Worm (Caenorhabditis elegans) whole organism, L2 larva: ENCODE data around the gene F41G4.8.
A peak's percentile ranks its signal among the peaks of the same experiment; 100 is the strongest.

Source experiments
- C34F6.9 ChIP-seq: fragments of 150-350 bp; optimal IDR thresholded peaks from 2 replicates; lab custom pipeline; 2014; ENCODE audit warnings: missing biosample characterization, missing genetic modification characterization
- F13H6.1 ChIP-seq: sonication (generic microtip); optimal IDR thresholded peaks from 2 replicates; lab custom pipeline; 2016; ENCODE audit warnings: missing genetic modification characterization, missing compliant biosample characterization
- R02D3.7 ChIP-seq: fragments of 150-350 bp; optimal IDR thresholded peaks from 2 replicates; lab custom pipeline; 2014; ENCODE audit warnings: missing biosample characterization, missing genetic modification characterization
- ZK546.5 ChIP-seq: sonication (generic microtip); optimal IDR thresholded peaks from 2 replicates; lab custom pipeline; 2017; ENCODE audit warnings: missing biosample characterization, missing genetic modification characterization
- alr-1 ChIP-seq: fragments of 150-350 bp; optimal IDR thresholded peaks from 2 replicates; lab custom pipeline; 2014; ENCODE audit warnings: missing biosample characterization, missing genetic modification characterization
- aly-2 ChIP-seq: fragments of 150-350 bp; optimal IDR thresholded peaks from 2 replicates; lab custom pipeline; 2014; ENCODE audit warnings: missing biosample characterization, missing genetic modification characterization
- ama-1 ChIP-seq: fragments of 150-350 bp; optimal IDR thresholded peaks from 2 replicates; lab custom pipeline; 2018; ENCODE audit warnings: inconsistent platforms
- blmp-1 ChIP-seq: sonication (generic microtip); optimal IDR thresholded peaks from 2 replicates; lab custom pipeline; 2017; ENCODE audit warnings: missing genetic modification characterization, mild to moderate bottlenecking, missing compliant biosample characterization, antibody characterized with exemption, moderate library complexity; ENCODE audit not compliant: insufficient read depth
- ceh-16 ChIP-seq: fragments of 150-350 bp; optimal IDR thresholded peaks from 2 replicates; lab custom pipeline; 2014; ENCODE audit warnings: missing biosample characterization, missing genetic modification characterization
- ceh-82 ChIP-seq: fragments of 150-350 bp; optimal IDR thresholded peaks from 2 replicates; lab custom pipeline; 2014; ENCODE audit warnings: missing biosample characterization, missing genetic modification characterization
- crh-2 ChIP-seq: sonication (generic microtip); optimal IDR thresholded peaks from 2 replicates; lab custom pipeline; 2017; ENCODE audit warnings: missing biosample characterization, missing genetic modification characterization
- dmd-4 ChIP-seq: sonication (generic microtip); optimal IDR thresholded peaks from 2 replicates; lab custom pipeline; 2017; ENCODE audit warnings: missing biosample characterization, missing genetic modification characterization
- egl-27 ChIP-seq: sonication (generic microtip); optimal IDR thresholded peaks from 3 replicates; lab custom pipeline; 2017; ENCODE audit warnings: missing biosample characterization, missing genetic modification reagents, missing genetic modification characterization
- elt-1 ChIP-seq: fragments of 150-350 bp; optimal IDR thresholded peaks from 2 replicates; lab custom pipeline; 2014; ENCODE audit warnings: missing biosample characterization, missing genetic modification characterization
- elt-3 ChIP-seq: sonication (generic microtip); optimal IDR thresholded peaks from 2 replicates; lab custom pipeline; 2017; ENCODE audit warnings: missing biosample characterization, missing genetic modification characterization
- fos-1 ChIP-seq: fragments of 150-350 bp; optimal IDR thresholded peaks from 2 replicates; lab custom pipeline; 2014; ENCODE audit warnings: missing biosample characterization, missing genetic modification characterization
- gmeb-1 ChIP-seq: fragments of 150-350 bp; optimal IDR thresholded peaks from 2 replicates; lab custom pipeline; 2014; ENCODE audit warnings: missing biosample characterization, missing genetic modification characterization
- lin-11 ChIP-seq: fragments of 150-350 bp; sonication (generic microtip); optimal IDR thresholded peaks from 2 replicates; lab custom pipeline; 2014; ENCODE audit warnings: missing biosample characterization, missing genetic modification characterization, inconsistent platforms, mixed read lengths
- lin-13 ChIP-seq: fragments of 150-350 bp; optimal IDR thresholded peaks from 2 replicates; lab custom pipeline; 2014; ENCODE audit warnings: missing biosample characterization, missing genetic modification reagents, missing genetic modification characterization
- lsy-2 ChIP-seq, 2 experiments: fragments of 150-350 bp in 1 of 2; sonication (generic microtip) in 1 of 2; optimal IDR thresholded peaks; 2 replicates each; lab custom pipeline; 2014 to 2017; ENCODE audit warnings: missing biosample characterization in 2 of 2, missing genetic modification characterization in 2 of 2
- mab-5 ChIP-seq: fragments of 150-350 bp; optimal IDR thresholded peaks from 2 replicates; lab custom pipeline; 2014; ENCODE audit warnings: missing biosample characterization, missing genetic modification characterization
- mbf-1 ChIP-seq: sonication (generic microtip); optimal IDR thresholded peaks from 2 replicates; lab custom pipeline; 2017; ENCODE audit warnings: missing biosample characterization, missing genetic modification characterization
- mdl-1 ChIP-seq, 2 experiments: fragments of 150-350 bp in 1 of 2; sonication (generic microtip) in 1 of 2; optimal IDR thresholded peaks; 2 replicates each; lab custom pipeline; 2017; ENCODE audit warnings: missing biosample characterization in 2 of 2, missing genetic modification characterization in 2 of 2
- nhr-10 ChIP-seq: sonication (generic microtip); optimal IDR thresholded peaks from 2 replicates; lab custom pipeline; 2017; ENCODE audit warnings: missing biosample characterization, missing genetic modification characterization
- nhr-11 ChIP-seq: fragments of 150-350 bp; optimal IDR thresholded peaks from 2 replicates; lab custom pipeline; 2014; ENCODE audit warnings: missing biosample characterization, missing genetic modification characterization
- nhr-12 ChIP-seq: fragments of 150-350 bp; optimal IDR thresholded peaks from 2 replicates; lab custom pipeline; 2014; ENCODE audit warnings: missing biosample characterization, missing genetic modification characterization
- nhr-129 ChIP-seq: fragments of 150-350 bp; optimal IDR thresholded peaks from 2 replicates; lab custom pipeline; 2014; ENCODE audit warnings: missing biosample characterization, missing genetic modification characterization
- nhr-23 ChIP-seq: fragments of 150-350 bp; optimal IDR thresholded peaks from 2 replicates; lab custom pipeline; 2014; ENCODE audit warnings: missing biosample characterization, missing genetic modification reagents, missing genetic modification characterization
- nhr-237 ChIP-seq: fragments of 150-350 bp; optimal IDR thresholded peaks from 2 replicates; lab custom pipeline; 2014; ENCODE audit warnings: missing biosample characterization, missing genetic modification characterization
- nhr-25 ChIP-seq: fragments of 150-350 bp; sonication (generic microtip); optimal IDR thresholded peaks from 3 replicates; lab custom pipeline; 2014; ENCODE audit warnings: missing biosample characterization, missing genetic modification characterization
- nhr-6 ChIP-seq: fragments of 150-350 bp; optimal IDR thresholded peaks from 2 replicates; lab custom pipeline; 2014; ENCODE audit warnings: missing biosample characterization, missing genetic modification characterization
- nhr-77 ChIP-seq: fragments of 150-350 bp; optimal IDR thresholded peaks from 2 replicates; lab custom pipeline; 2014; ENCODE audit warnings: missing biosample characterization, missing genetic modification characterization
- peb-1 ChIP-seq: fragments of 150-350 bp; optimal IDR thresholded peaks from 2 replicates; lab custom pipeline; 2014; ENCODE audit warnings: missing biosample characterization, missing genetic modification characterization
- sem-4 ChIP-seq: fragments of 150-350 bp; optimal IDR thresholded peaks from 2 replicates; lab custom pipeline; 2014; ENCODE audit warnings: missing biosample characterization, missing genetic modification reagents, missing genetic modification characterization
- skn-1 ChIP-seq: sonication (generic microtip); optimal IDR thresholded peaks from 2 replicates; lab custom pipeline; 2017; ENCODE audit warnings: missing biosample characterization, missing genetic modification characterization
- sma-3 ChIP-seq: sonication (generic microtip); optimal IDR thresholded peaks from 2 replicates; lab custom pipeline; 2016; ENCODE audit warnings: missing genetic modification reagents, missing genetic modification characterization, missing compliant biosample characterization
- sma-9 ChIP-seq, 2 experiments: fragments of 150-350 bp in 1 of 2; sonication (generic microtip) in 1 of 2; optimal IDR thresholded peaks; 2 replicates each; lab custom pipeline; 2014 to 2016; ENCODE audit warnings: missing genetic modification characterization in 2 of 2, mild to moderate bottlenecking in 1 of 2, missing biosample characterization in 1 of 2, missing compliant biosample characterization in 1 of 2, missing genetic modification reagents in 1 of 2, moderate library complexity in 1 of 2
- snpc-4 ChIP-seq: fragments of 150-350 bp; optimal IDR thresholded peaks from 2 replicates; lab custom pipeline; 2014; ENCODE audit warnings: missing biosample characterization, missing genetic modification characterization
- unc-39 ChIP-seq: fragments of 150-350 bp; optimal IDR thresholded peaks from 2 replicates; lab custom pipeline; 2014; ENCODE audit warnings: missing biosample characterization, missing genetic modification characterization
- unc-55 ChIP-seq: fragments of 150-350 bp; sonication (generic microtip); optimal IDR thresholded peaks from 3 replicates; lab custom pipeline; 2014; ENCODE audit warnings: missing biosample characterization, missing genetic modification reagents, missing genetic modification characterization
- unc-62 ChIP-seq: fragments of 150-350 bp; optimal IDR thresholded peaks from 2 replicates; lab custom pipeline; 2014; ENCODE audit warnings: missing biosample characterization, missing genetic modification reagents, missing genetic modification characterization
- zag-1 ChIP-seq: fragments of 150-350 bp; optimal IDR thresholded peaks from 2 replicates; lab custom pipeline; 2014; ENCODE audit warnings: missing biosample characterization, missing genetic modification characterization
- ztf-1 ChIP-seq: fragments of 200-800 bp; sonication (Bioruptor generic); conservative IDR thresholded peaks from 2 replicates; pipeline ENCODE4 v1.3.6; 2022; ENCODE audit warnings: missing genetic modification characterization, missing compliant biosample characterization
- ztf-11 ChIP-seq: sonication (generic microtip); optimal IDR thresholded peaks from 2 replicates; lab custom pipeline; 2017; ENCODE audit warnings: missing biosample characterization, missing genetic modification characterization
- ztf-4 ChIP-seq: fragments of 150-350 bp; optimal IDR thresholded peaks from 2 replicates; lab custom pipeline; 2014; ENCODE audit warnings: missing biosample characterization, missing genetic modification characterization

The F41G4.8 gene

ce11 chrX:16799065-16799663 is 45.7 kb downstream of the F41G4.8 start (continued):
- TF ChIP-seq mdl-1 (tag; optimal IDR thresholded peaks at IDR 0.05; lab: Kevin White, UChicago): peak; percentile 20 to 55
- no peak for TF ChIP-seq nhr-10 (tag; lab: Kevin White, UChicago)
- no peak for TF ChIP-seq skn-1 (tag; lab: Kevin White, UChicago)
- peak; percentile 27 for TF ChIP-seq ceh-16 (tag; lab: Kevin White, UChicago)
- TF ChIP-seq ztf-4 (tag; lab: Kevin White, UChicago): peak; percentile 65
- peak; percentile 3 for TF ChIP-seq egl-27
- TF ChIP-seq nhr-23 (tag; lab: Kevin White, UChicago): no peak
- TF ChIP-seq sem-4 (tag; lab: Kevin White, UChicago): peak; percentile 78
- TF ChIP-seq fos-1 (tag; lab: Kevin White, UChicago): peak; percentile 53
- no peak for TF ChIP-seq dmd-4 (tag; lab: Kevin White, UChicago)
- no peak for TF ChIP-seq mab-5 (tag; lab: Kevin White, UChicago)
- peak; percentile 33 for TF ChIP-seq zag-1
- TF ChIP-seq lin-11 (tag; lab: Kevin White, UChicago): peak; percentile 3
- no peak for TF ChIP-seq unc-39 (tag; lab: Kevin White, UChicago)
- no peak for TF ChIP-seq ztf-11
- peak in 1 of 2 experiments; percentile 68 for TF ChIP-seq lsy-2 (tag; optimal IDR thresholded peaks at IDR 0.05; lab: Kevin White, UChicago)
- TF ChIP-seq F13H6.1 (tag; lab: Kevin White, UChicago): peak; percentile 58

ce11 chrX:16798621-16799020 is 46.2 kb downstream of the F41G4.8 start:
- peak; percentile 9 for TF ChIP-seq crh-2 (tag; lab: Kevin White, UChicago)
- no peak for TF ChIP-seq snpc-4
- no peak for TF ChIP-seq nhr-23 (tag; lab: Kevin White, UChicago)
- no peak for TF ChIP-seq dmd-4 (tag; lab: Kevin White, UChicago)
- TF ChIP-seq aly-2 (tag; lab: Kevin White, UChicago): no peak
- no peak for TF ChIP-seq peb-1 (tag; lab: Kevin White, UChicago)
- TF ChIP-seq nhr-129: peak; percentile 44
- TF ChIP-seq ztf-11: no peak
- no peak for TF ChIP-seq nhr-77 (tag; lab: Kevin White, UChicago)
- no peak for TF ChIP-seq F13H6.1 (tag; lab: Kevin White, UChicago)

ce11 chrX:16796826-16797225 is 48.0 kb downstream of the F41G4.8 start:
- TF ChIP-seq egl-27 (peak; percentile 88), ztf-11 (no peak), nhr-10 (tag; lab: Kevin White, UChicago) (no peak), nhr-11 (tag; lab: Kevin White, UChicago) (no peak), ZK546.5 (tag; lab: Kevin White, UChicago) (no peak), gmeb-1 (tag; lab: Kevin White, UChicago) (peak; percentile 68), ama-1 (lab: Kevin White, UChicago) (peak; percentile 65), ceh-16 (tag; lab: Kevin White, UChicago) (peak; percentile 73), aly-2 (tag; lab: Kevin White, UChicago) (no peak), C34F6.9 (tag; lab: Kevin White, UChicago) (peak; percentile 97), sma-3 (GFP tag; lab: Kevin White, UChicago) (peak; percentile 91), mdl-1 (tag; optimal IDR thresholded peaks at IDR 0.05; lab: Kevin White, UChicago) (peak; percentile 94 to 97), unc-55 (GFP tag; lab: Kevin White, UChicago) (peak; percentile 92), nhr-6 (peak; percentile 89), nhr-25 (tag; lab: Kevin White, UChicago) (peak; percentile 94), R02D3.7 (tag; lab: Kevin White, UChicago) (no peak), unc-62 (GFP tag; lab: Kevin White, UChicago) (no peak), ztf-4 (tag; lab: Kevin White, UChicago) (peak; percentile 78), sma-9 (GFP tag; optimal IDR thresholded peaks at IDR 0.05; lab: Kevin White, UChicago) (peak; percentile 95), sma-9 (tag; optimal IDR thresholded peaks at IDR 0.05; lab: Kevin White, UChicago) (no peak), unc-39 (tag; lab: Kevin White, UChicago) (no peak), crh-2 (tag; lab: Kevin White, UChicago) (peak; percentile 97), nhr-129 (peak; percentile 99), lin-13 (GFP tag; lab: Kevin White, UChicago) (peak; percentile 69), fos-1 (tag; lab: Kevin White, UChicago) (peak; percentile 85), alr-1 (tag; lab: Kevin White, UChicago) (no peak), ceh-82 (tag; lab: Kevin White, UChicago) (peak; percentile 33), peb-1 (tag; lab: Kevin White, UChicago) (no peak), zag-1 (peak; percentile 80), snpc-4 (peak; percentile 73), lin-11 (tag; lab: Kevin White, UChicago) (peak; percentile 93), elt-3 (tag; lab: Kevin White, UChicago) (no peak), blmp-1 (peak; percentile 78), skn-1 (tag; lab: Kevin White, UChicago) (peak; percentile 74), sem-4 (tag; lab: Kevin White, UChicago) (peak; percentile 94), nhr-12 (tag; lab: Kevin White, UChicago) (peak; percentile 31), nhr-23 (tag; lab: Kevin White, UChicago) (no peak), F13H6.1 (tag; lab: Kevin White, UChicago) (peak; percentile 94), mab-5 (tag; lab: Kevin White, UChicago) (no peak), mbf-1 (tag; lab: Kevin White, UChicago) (no peak), nhr-237 (tag; lab: Kevin White, UChicago) (no peak), lsy-2 (tag; optimal IDR thresholded peaks at IDR 0.05; lab: Kevin White, UChicago) (peak in 1 of 2 experiments; percentile 89), ztf-1 (GFP tag; lab: Robert Waterston, UW) (no peak), elt-1 (no peak), dmd-4 (tag; lab: Kevin White, UChicago) (no peak)
